Fruit fly (Drosophila melanogaster) whole organism, pupa: ENCODE data around the gene Atf3.

Experiments used
- CG10348 ChIP-seq: fragments of 200-800 bp; sonication (Bioruptor generic); IDR thresholded peaks from 2 replicates; pipeline ENCODE4 v1.3.6; 2022; ENCODE audit warnings: missing biosample characterization, missing genetic modification characterization
- CG12605 ChIP-seq: fragments of 200-800 bp; sonication (Bioruptor generic); IDR thresholded peaks from 2 replicates; pipeline ENCODE4 v1.3.6; 2022; ENCODE audit warnings: missing biosample characterization, missing genetic modification characterization
- CG13204 ChIP-seq: fragments of 200-800 bp; sonication (Bioruptor generic); optimal IDR thresholded peaks from 2 replicates; lab custom pipeline; 2018; ENCODE audit warnings: missing biosample characterization, mild to moderate bottlenecking, missing genetic modification characterization, moderate library complexity
- CG15710 ChIP-seq: fragments of 200-800 bp; sonication (Bioruptor generic); optimal IDR thresholded peaks from 2 replicates; lab custom pipeline; 2018; ENCODE audit warnings: missing biosample characterization, mild to moderate bottlenecking, missing genetic modification characterization, moderate library complexity
- CG17806 ChIP-seq: fragments of 200-800 bp; sonication (Bioruptor generic); optimal IDR thresholded peaks from 2 replicates; lab custom pipeline; 2018; ENCODE audit warnings: missing biosample characterization, mild to moderate bottlenecking, missing genetic modification characterization, moderate library complexity
- CG4496 ChIP-seq: fragments of 200-800 bp; sonication (Bioruptor generic); IDR thresholded peaks from 3 replicates; pipeline ENCODE4 v1.3.6; 2022; ENCODE audit warnings: missing biosample characterization, missing genetic modification characterization
- CG8301 ChIP-seq: fragments of 200-800 bp; sonication (Bioruptor generic); optimal IDR thresholded peaks from 2 replicates; lab custom pipeline; 2018; ENCODE audit warnings: missing biosample characterization, mild to moderate bottlenecking, missing genetic modification characterization
- CG9948 ChIP-seq: fragments of 200-800 bp; sonication (Bioruptor generic); optimal IDR thresholded peaks from 2 replicates; lab custom pipeline; 2018; ENCODE audit warnings: missing biosample characterization, mild to moderate bottlenecking, missing genetic modification characterization, moderate library complexity
- EcR ChIP-seq: fragments of 200-800 bp; sonication (Bioruptor generic); optimal IDR thresholded peaks from 3 replicates; lab custom pipeline; 2019; ENCODE audit warnings: missing biosample characterization, missing genetic modification characterization, mild to moderate bottlenecking, moderate library complexity, missing genetic modification reagents
- Ets98B ChIP-seq: fragments of 200-800 bp; sonication (Bioruptor generic); IDR thresholded peaks from 2 replicates; pipeline ENCODE4 v1.3.6; 2022; ENCODE audit warnings: missing biosample characterization, missing genetic modification characterization
- Pif1B ChIP-seq: fragments of 200-800 bp; sonication (Bioruptor generic); optimal IDR thresholded peaks from 3 replicates; lab custom pipeline; 2016; ENCODE audit warnings: missing biosample characterization, missing genetic modification characterization
- Snoo ChIP-seq: fragments of 200-800 bp; sonication (Bioruptor generic); optimal IDR thresholded peaks from 3 replicates; lab custom pipeline; 2017; ENCODE audit warnings: missing biosample characterization, mild to moderate bottlenecking, missing genetic modification characterization, inconsistent platforms

DNA sequence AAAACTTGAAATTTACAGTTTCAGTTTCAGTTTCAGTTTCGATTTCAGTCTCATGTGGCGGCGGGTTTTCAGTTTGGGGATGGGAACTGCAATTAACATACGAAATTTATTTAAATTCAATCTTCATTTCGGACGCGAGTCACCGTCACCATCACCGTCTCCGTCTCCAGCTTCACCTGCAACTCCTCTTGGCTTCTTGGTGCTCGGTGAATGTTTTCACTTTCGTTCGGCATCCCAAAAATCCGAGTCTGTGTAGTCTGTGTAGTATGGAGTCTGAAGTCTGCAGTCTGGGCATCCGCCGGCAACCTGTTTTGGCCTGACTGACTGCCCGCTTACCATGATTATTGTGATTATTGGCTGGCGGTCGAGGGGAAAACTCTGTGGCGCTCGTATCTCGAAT, 28.9 kb upstream of the Atf3 start:
- TF ChIP-seq CG13204 (no peak), EcR (GFP tag; lab: Kevin White, UChicago) (no peak), CG17806 (tag; lab: Kevin White, UChicago) (no peak), Pif1B (GFP tag; lab: Kevin White, UChicago) (no peak), CG4496 (GFP tag; lab: Robert Waterston, UW) (no peak), Ets98B (no peak), CG8301 (tag; lab: Kevin White, UChicago) (no peak), CG15710 (tag; lab: Kevin White, UChicago) (no peak), CG12605 (no peak), Snoo (tag; lab: Kevin White, UChicago) (peak; percentile 31), CG9948 (tag; lab: Kevin White, UChicago) (no peak), CG10348 (GFP tag; lab: Robert Waterston, UW) (no peak)
